Worm (Caenorhabditis elegans) whole organism, L3 larva: Measurements from ENCODE around the gene mrps-7.

Experiments
- R02D3.7 ChIP-seq: fragments of 150-350 bp; optimal IDR thresholded peaks from 2 replicates; lab custom pipeline; 2014; ENCODE audit warnings: missing biosample characterization, missing genetic modification characterization
- ZK546.5 ChIP-seq: sonication (generic microtip); optimal IDR thresholded peaks from 2 replicates; lab custom pipeline; 2017; ENCODE audit warnings: missing biosample characterization, missing genetic modification characterization
- aly-2 ChIP-seq: fragments of 150-350 bp; optimal IDR thresholded peaks from 2 replicates; lab custom pipeline; 2014; ENCODE audit warnings: missing biosample characterization, missing genetic modification characterization
- ama-1 ChIP-seq: fragments of 150-350 bp; optimal IDR thresholded peaks from 2 replicates; lab custom pipeline; 2018
- ceh-16 ChIP-seq: sonication (generic microtip); optimal IDR thresholded peaks from 2 replicates; lab custom pipeline; 2017; ENCODE audit warnings: missing biosample characterization, missing genetic modification characterization
- ceh-82 ChIP-seq: fragments of 150-350 bp; optimal IDR thresholded peaks from 2 replicates; lab custom pipeline; 2014; ENCODE audit warnings: missing biosample characterization, missing genetic modification characterization
- egl-27 ChIP-seq: sonication (generic microtip); optimal IDR thresholded peaks from 4 replicates; lab custom pipeline; 2017; ENCODE audit warnings: missing biosample characterization, missing genetic modification reagents, missing genetic modification characterization
- egl-5 ChIP-seq: fragments of 150-350 bp; optimal IDR thresholded peaks from 2 replicates; lab custom pipeline; 2017; ENCODE audit warnings: missing biosample characterization, missing genetic modification reagents, missing genetic modification characterization, inconsistent platforms
- elt-1 ChIP-seq: fragments of 150-350 bp; optimal IDR thresholded peaks from 2 replicates; lab custom pipeline; 2014; ENCODE audit warnings: missing biosample characterization, missing genetic modification characterization
- elt-3 ChIP-seq, 3 experiments: fragments of 150-350 bp in 1 of 3; sonication (generic microtip) in 2 of 3; optimal IDR thresholded peaks; 2 replicates in 2 of 3; 4 replicates in 1 of 3; lab custom pipeline; 2014 to 2017; ENCODE audit warnings: missing biosample characterization in 3 of 3, missing genetic modification characterization in 3 of 3
- eor-1 ChIP-seq, 2 experiments: fragments of 150-350 bp; optimal IDR thresholded peaks; 2 replicates each; lab custom pipeline; 2014 to 2018; ENCODE audit warnings: missing biosample characterization in 2 of 2, missing genetic modification characterization in 2 of 2
- fkh-10 ChIP-seq: sonication (generic microtip); optimal IDR thresholded peaks from 2 replicates; lab custom pipeline; 2017; ENCODE audit warnings: missing biosample characterization, missing genetic modification reagents, missing genetic modification characterization
- fkh-2 ChIP-seq: fragments of 150-350 bp; optimal IDR thresholded peaks from 2 replicates; lab custom pipeline; 2014; ENCODE audit warnings: missing biosample characterization, missing genetic modification reagents, missing genetic modification characterization
- fos-1 ChIP-seq: fragments of 150-350 bp; optimal IDR thresholded peaks from 2 replicates; lab custom pipeline; 2014; ENCODE audit warnings: missing biosample characterization, missing genetic modification characterization
- hmg-11 ChIP-seq: sonication (generic microtip); optimal IDR thresholded peaks from 2 replicates; lab custom pipeline; 2016; ENCODE audit warnings: missing genetic modification characterization, missing compliant biosample characterization
- jun-1 ChIP-seq: fragments of 150-350 bp; optimal IDR thresholded peaks from 2 replicates; lab custom pipeline; 2014; ENCODE audit warnings: missing biosample characterization, missing genetic modification reagents, missing genetic modification characterization
- lin-15B ChIP-seq: fragments of 150-350 bp; optimal IDR thresholded peaks from 2 replicates; lab custom pipeline; 2014; ENCODE audit warnings: missing biosample characterization, missing genetic modification characterization
- lin-39 ChIP-seq: fragments of 150-350 bp; optimal IDR thresholded peaks from 2 replicates; lab custom pipeline; 2018; ENCODE audit warnings: missing biosample characterization, missing genetic modification reagents, missing genetic modification characterization
- lsy-12 ChIP-seq: sonication (generic microtip); optimal IDR thresholded peaks from 2 replicates; lab custom pipeline; 2016; ENCODE audit warnings: mild to moderate bottlenecking, missing genetic modification characterization, missing compliant biosample characterization
- mdl-1 ChIP-seq: fragments of 150-350 bp; optimal IDR thresholded peaks from 2 replicates; lab custom pipeline; 2014; ENCODE audit warnings: missing biosample characterization, missing genetic modification characterization
- mml-1 ChIP-seq: fragments of 150-350 bp; sonication (generic microtip); optimal IDR thresholded peaks from 3 replicates; lab custom pipeline; 2014; ENCODE audit warnings: missing biosample characterization, missing genetic modification characterization
- nhr-23 ChIP-seq: fragments of 150-350 bp; optimal IDR thresholded peaks from 2 replicates; lab custom pipeline; 2014; ENCODE audit warnings: missing biosample characterization, missing genetic modification reagents, missing genetic modification characterization
- nhr-237 ChIP-seq: fragments of 150-350 bp; optimal IDR thresholded peaks from 2 replicates; lab custom pipeline; 2014; ENCODE audit warnings: missing biosample characterization, missing genetic modification characterization
- nhr-25 ChIP-seq: sonication (generic microtip); optimal IDR thresholded peaks from 2 replicates; lab custom pipeline; 2017; ENCODE audit warnings: missing biosample characterization, missing genetic modification characterization
- nhr-28 ChIP-seq: fragments of 150-350 bp; optimal IDR thresholded peaks from 2 replicates; lab custom pipeline; 2014; ENCODE audit warnings: missing biosample characterization, missing genetic modification characterization
- nhr-67 ChIP-seq: fragments of 150-350 bp; optimal IDR thresholded peaks from 2 replicates; lab custom pipeline; 2014; ENCODE audit warnings: missing biosample characterization, missing genetic modification characterization
- nhr-76 ChIP-seq: fragments of 150-350 bp; sonication (generic microtip); optimal IDR thresholded peaks from 5 replicates; lab custom pipeline; 2014; ENCODE audit warnings: missing biosample characterization, missing genetic modification characterization
- nhr-77 ChIP-seq: fragments of 150-350 bp; optimal IDR thresholded peaks from 2 replicates; lab custom pipeline; 2014; ENCODE audit warnings: missing biosample characterization, missing genetic modification characterization
- pha-4 ChIP-seq: fragments of 150-350 bp; optimal IDR thresholded peaks from 2 replicates; lab custom pipeline; 2014; ENCODE audit warnings: missing biosample characterization, missing genetic modification reagents, missing genetic modification characterization
- pqm-1 ChIP-seq: fragments of 150-350 bp; optimal IDR thresholded peaks from 2 replicates; lab custom pipeline; 2017; ENCODE audit warnings: missing biosample characterization, missing genetic modification characterization, inconsistent platforms
- sea-2 ChIP-seq: fragments of 150-350 bp; sonication (generic microtip); optimal IDR thresholded peaks from 4 replicates; lab custom pipeline; 2014; ENCODE audit warnings: missing biosample characterization, missing genetic modification reagents, missing genetic modification characterization
- skn-1 ChIP-seq: fragments of 150-350 bp; optimal IDR thresholded peaks from 2 replicates; lab custom pipeline; 2014; ENCODE audit warnings: missing biosample characterization, missing genetic modification characterization
- snpc-4 ChIP-seq: fragments of 150-350 bp; optimal IDR thresholded peaks from 2 replicates; lab custom pipeline; 2014; ENCODE audit warnings: missing biosample characterization, missing genetic modification characterization
- tbx-2 ChIP-seq: sonication (generic microtip); optimal IDR thresholded peaks from 2 replicates; lab custom pipeline; 2016; ENCODE audit warnings: mild to moderate bottlenecking, missing genetic modification characterization, missing compliant biosample characterization
- unc-62 ChIP-seq: fragments of 150-350 bp; sonication (generic microtip); optimal IDR thresholded peaks from 4 replicates; lab custom pipeline; 2014; ENCODE audit warnings: missing biosample characterization, missing genetic modification reagents, missing genetic modification characterization
- zag-1 ChIP-seq: fragments of 150-350 bp; optimal IDR thresholded peaks from 2 replicates; lab custom pipeline; 2014; ENCODE audit warnings: missing biosample characterization, missing genetic modification characterization
- ztf-11 ChIP-seq: fragments of 150-350 bp; optimal IDR thresholded peaks from 2 replicates; lab custom pipeline; 2014; ENCODE audit warnings: missing biosample characterization, missing genetic modification characterization
- ztf-4 ChIP-seq: fragments of 150-350 bp; optimal IDR thresholded peaks from 2 replicates; lab custom pipeline; 2014; ENCODE audit warnings: missing biosample characterization, missing genetic modification characterization

Gene mrps-7

DNA sequence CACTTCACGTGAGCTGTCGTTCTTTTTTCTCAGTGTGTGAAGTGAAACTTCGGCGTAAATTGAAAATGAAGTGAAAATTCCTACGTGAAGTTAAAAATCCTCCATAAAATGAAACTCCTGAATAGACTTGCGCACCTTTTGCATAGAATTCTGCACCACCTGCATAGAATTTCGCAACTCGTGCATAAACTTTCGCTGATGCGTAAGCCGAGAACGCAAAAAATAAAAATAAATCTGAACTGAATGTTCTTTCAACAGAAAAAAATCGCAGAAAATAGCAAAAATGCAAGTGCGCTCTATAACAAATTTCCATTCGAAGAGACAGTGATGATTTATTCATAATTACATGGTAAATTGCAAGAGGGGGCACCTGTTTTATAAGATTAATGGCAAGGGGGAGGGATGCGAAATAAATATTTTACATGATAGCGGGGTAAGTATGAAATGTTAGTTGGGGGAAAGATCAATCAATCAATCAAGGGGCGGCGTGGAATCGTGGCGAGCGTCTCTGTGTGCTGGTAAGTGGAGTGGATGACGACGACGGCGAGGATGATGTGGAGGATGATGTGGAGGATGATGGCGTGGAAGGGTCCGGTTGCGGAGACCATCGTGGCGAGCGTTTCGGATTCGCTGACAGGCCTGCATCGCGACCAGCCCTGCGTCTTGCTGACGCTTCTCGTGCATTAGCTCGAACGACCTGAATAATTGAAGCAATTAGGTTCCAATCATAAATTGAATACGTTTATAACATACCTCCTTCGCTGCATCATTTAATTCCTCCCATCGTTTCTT is 5.9 kb upstream of the mrps-7 start, which contains the start of gene Y57G11C.36:
Gene Y57G11C.36 (minus strand): TSS at position 502 of the 792 bp plus-strand sequence.
- no peak for TF ChIP-seq nhr-76 (tag; lab: Kevin White, UChicago)
- no peak for TF ChIP-seq zag-1
- TF ChIP-seq skn-1 (tag; lab: Kevin White, UChicago) = no peak
- no peak for TF ChIP-seq pqm-1 (tag; lab: Kevin White, UChicago)
- TF ChIP-seq lin-15B (tag; lab: Kevin White, UChicago) = peak; percentile 3
- no peak for TF ChIP-seq sea-2 (GFP tag; lab: Kevin White, UChicago)
- no peak for TF ChIP-seq unc-62 (GFP tag; lab: Kevin White, UChicago)
- TF ChIP-seq fos-1 (tag; lab: Kevin White, UChicago) = no peak

ce11 chrIV:14771325-14771724 is 3.8 kb upstream of the mrps-7 start, which contains the start of gene degl-1:
TSS of gene degl-1 (minus strand) at chrIV:14771425.
- no peak for TF ChIP-seq nhr-237 (tag; lab: Kevin White, UChicago)
- TF ChIP-seq nhr-67 (tag; lab: Kevin White, UChicago) = no peak
- no peak for TF ChIP-seq fkh-2 (tag; lab: Kevin White, UChicago)
- TF ChIP-seq ceh-16 (tag; lab: Kevin White, UChicago) = no peak
- no peak for TF ChIP-seq mml-1 (tag; lab: Kevin White, UChicago)
- TF ChIP-seq tbx-2 (tag; lab: Kevin White, UChicago) = no peak
- TF ChIP-seq egl-27 (tag; lab: Kevin White, UChicago) = no peak
- TF ChIP-seq elt-1 (tag; lab: Kevin White, UChicago) = no peak
- no peak for TF ChIP-seq ceh-82 (tag; lab: Kevin White, UChicago)
- TF ChIP-seq egl-5 = no peak
- TF ChIP-seq pha-4 = no peak
- no peak for TF ChIP-seq nhr-25 (tag; lab: Kevin White, UChicago)
- no peak for TF ChIP-seq nhr-76 (tag; lab: Kevin White, UChicago)
- TF ChIP-seq fos-1 (tag; lab: Kevin White, UChicago) = no peak
- no peak for TF ChIP-seq nhr-77
- TF ChIP-seq nhr-23 = no peak
- TF ChIP-seq eor-1 (tag; optimal IDR thresholded peaks at IDR 0.05; lab: Kevin White, UChicago) = no peak
- TF ChIP-seq pqm-1 (tag; lab: Kevin White, UChicago) = no peak

DNA sequence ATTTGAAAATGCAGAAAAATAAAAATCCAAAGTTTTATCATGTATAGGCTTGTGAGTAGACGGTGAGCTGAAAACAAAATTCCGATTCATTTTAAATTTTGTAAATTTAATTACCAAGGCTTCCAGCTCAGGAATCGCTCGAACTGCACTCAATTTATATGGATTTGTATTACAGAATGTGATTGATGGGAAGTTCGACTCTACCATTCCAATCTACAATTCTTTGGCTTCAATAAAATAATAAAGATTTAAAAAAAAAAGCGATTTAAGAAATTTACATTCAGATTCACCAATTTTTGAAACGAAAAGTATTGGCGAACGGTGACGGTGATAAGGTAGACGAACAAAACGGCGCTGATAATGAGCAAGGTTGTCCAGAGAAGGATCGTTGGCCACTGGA is 3.1 kb upstream of the mrps-7 start:
- TF ChIP-seq lin-15B (tag; lab: Kevin White, UChicago) = no peak
- TF ChIP-seq pha-4 = no peak
- no peak for TF ChIP-seq R02D3.7 (tag; lab: Kevin White, UChicago)
- no peak for TF ChIP-seq aly-2
- TF ChIP-seq fos-1 (tag; lab: Kevin White, UChicago) = no peak
- no peak for TF ChIP-seq skn-1 (tag; lab: Kevin White, UChicago)
- TF ChIP-seq nhr-28 (tag; lab: Kevin White, UChicago) = no peak
- no peak for TF ChIP-seq unc-62 (GFP tag; lab: Kevin White, UChicago)
- no peak for TF ChIP-seq nhr-67 (tag; lab: Kevin White, UChicago)
- TF ChIP-seq tbx-2 (tag; lab: Kevin White, UChicago) = no peak
- TF ChIP-seq egl-27 (tag; lab: Kevin White, UChicago) = no peak
- TF ChIP-seq ceh-16 (tag; lab: Kevin White, UChicago) = no peak
- TF ChIP-seq elt-1 (tag; lab: Kevin White, UChicago) = no peak

DNA sequence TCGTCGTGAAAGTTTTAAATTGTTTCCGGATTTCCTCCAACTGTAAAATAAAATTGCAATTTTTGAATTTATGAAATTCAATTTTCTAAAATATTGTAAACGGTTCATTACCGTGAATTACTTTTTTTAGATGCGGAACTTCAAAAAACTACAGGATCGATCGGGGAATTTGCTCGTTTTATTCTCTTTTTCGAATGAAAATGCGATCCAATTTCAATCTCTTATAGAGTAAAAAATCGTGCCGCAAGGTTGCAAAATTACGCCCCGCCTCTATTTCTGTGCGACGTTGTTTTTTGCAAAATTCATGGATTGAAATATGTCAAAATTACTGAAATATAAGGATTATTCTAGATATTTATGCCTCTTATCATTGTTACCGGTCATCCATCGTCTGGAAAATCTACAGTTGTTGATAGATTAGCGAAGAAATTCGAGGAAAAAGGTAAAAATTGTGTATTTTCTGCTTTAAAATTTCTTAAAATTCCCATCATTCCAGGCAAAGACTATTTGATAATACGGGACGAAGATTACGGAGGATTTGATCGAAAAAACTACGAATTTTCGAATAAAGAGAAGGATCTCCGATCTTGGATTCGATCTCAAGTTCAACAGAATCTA is 1.8 kb upstream of the mrps-7 start, which contains the start of gene Y57G11C.43:
Gene Y57G11C.43 (plus strand): TSS at position 224 of the 618 bp plus-strand sequence.
- TF ChIP-seq ama-1 (lab: Kevin White, UChicago) (peak; percentile 43), mml-1 (tag; lab: Kevin White, UChicago) (no peak), ceh-82 (tag; lab: Kevin White, UChicago) (no peak)

DNA sequence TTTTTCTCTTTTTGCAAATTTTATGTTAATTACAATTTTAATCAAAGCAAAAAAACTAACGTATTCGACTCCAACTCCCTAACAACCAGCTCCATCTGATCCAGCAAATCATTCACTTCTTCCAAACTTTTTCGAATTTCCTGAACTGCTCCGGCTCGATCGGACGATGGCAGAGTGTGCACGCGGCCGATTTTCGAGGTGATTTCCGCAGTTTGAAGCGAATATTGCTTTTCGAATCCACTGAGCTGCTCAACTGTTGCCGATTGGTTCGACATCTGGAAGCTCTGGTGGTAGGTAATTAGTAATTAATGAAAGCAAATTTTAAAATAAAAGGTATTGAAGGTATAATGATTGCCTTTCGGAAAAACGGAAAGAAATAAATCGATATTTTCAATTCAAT is 1.1 kb downstream of the mrps-7 start, which contains the start of gene vti-1:
Gene vti-1 (minus strand): TSS at position 284 of the 400 bp plus-strand sequence.
- no peak for TF ChIP-seq nhr-25 (tag; lab: Kevin White, UChicago)
- TF ChIP-seq ama-1 (lab: Kevin White, UChicago) = peak; percentile 7

ce11 chrIV:14765336-14765735 is 2.2 kb downstream of the mrps-7 start, which contains the start of gene Y57G11C.5:
TSS of gene Y57G11C.5 (minus strand) at chrIV:14765436.
- TF ChIP-seq ztf-11 (tag; lab: Kevin White, UChicago) (no peak), ceh-82 (tag; lab: Kevin White, UChicago) (no peak), hmg-11 (tag; lab: Kevin White, UChicago) (no peak), mdl-1 (tag; lab: Kevin White, UChicago) (no peak), egl-5 (no peak), lin-39 (tag; lab: Kevin White, UChicago) (no peak), lsy-12 (tag; lab: Kevin White, UChicago) (no peak), fkh-10 (GFP tag; lab: Kevin White, UChicago) (no peak), jun-1 (tag; lab: Kevin White, UChicago) (no peak), ztf-4 (no peak), fkh-2 (tag; lab: Kevin White, UChicago) (no peak), elt-3 (tag; optimal IDR thresholded peaks at IDR 0.05; lab: Kevin White, UChicago) (no peak), ZK546.5 (no peak), sea-2 (GFP tag; lab: Kevin White, UChicago) (no peak), nhr-23 (no peak), R02D3.7 (tag; lab: Kevin White, UChicago) (no peak), snpc-4 (no peak), nhr-67 (tag; lab: Kevin White, UChicago) (no peak), nhr-25 (tag; lab: Kevin White, UChicago) (no peak)
